Worm (Caenorhabditis elegans): ENCODE measurements around the gene acr-9.

The acr-9 gene

DNA sequence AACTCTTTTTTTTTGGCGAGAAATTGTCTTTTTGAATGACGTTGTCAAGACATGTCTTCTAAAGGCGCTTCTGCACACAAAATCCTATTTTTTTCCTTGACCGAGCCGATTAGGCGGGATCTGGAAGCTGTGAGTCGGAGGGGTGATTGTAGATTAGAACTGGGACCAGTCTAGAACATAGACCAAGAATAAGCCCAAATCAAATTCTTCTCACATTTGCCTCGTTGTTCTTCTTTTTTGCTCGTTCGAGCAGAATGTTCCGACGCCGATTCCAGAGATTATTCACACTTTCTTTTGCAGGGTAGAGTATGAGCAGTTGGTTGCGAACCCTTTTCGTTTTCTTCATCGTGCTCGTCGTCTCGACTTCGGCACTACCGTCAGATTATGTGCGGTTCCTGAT lies 28.1 kb downstream of the acr-9 start, which contains the start of gene nlp-53:
Gene nlp-53, plus strand, starts transcription at position 301 of the 400 bp plus-strand sequence.
- no peak for TF ChIP-seq elt-1 (tag; optimal IDR thresholded peaks at IDR 0.05)
- TF ChIP-seq sma-9 (GFP tag; optimal IDR thresholded peaks at IDR 0.05): no peak
- no peak for TF ChIP-seq sma-9 (tag; optimal IDR thresholded peaks at IDR 0.05)
- no peak for TF ChIP-seq ZK546.5 (tag; optimal IDR thresholded peaks at IDR 0.05)
- no peak for TF ChIP-seq nhr-21 (tag; optimal IDR thresholded peaks at IDR 0.05)
- TF ChIP-seq Y55F3AM.14 (GFP tag; optimal IDR thresholded peaks at IDR 0.05): no peak
- TF ChIP-seq dmd-4 (tag; optimal IDR thresholded peaks at IDR 0.05): no peak
- TF ChIP-seq lsy-2 (tag; optimal IDR thresholded peaks at IDR 0.05): no peak
- TF ChIP-seq nhr-10 (tag; optimal IDR thresholded peaks at IDR 0.05): no peak
- no peak for TF ChIP-seq gmeb-1 (tag; optimal IDR thresholded peaks at IDR 0.05)

ce11 chrX:13615181-13615580 lies 31.5 kb downstream of the acr-9 start:
- TF ChIP-seq mdl-1 (tag; optimal IDR thresholded peaks at IDR 0.05) (no peak), ztf-11 (tag; optimal IDR thresholded peaks at IDR 0.05) (no peak), skn-1 (tag; optimal IDR thresholded peaks at IDR 0.05) (no peak), F13H6.1 (tag; optimal IDR thresholded peaks at IDR 0.05) (no peak), unc-39 (tag; optimal IDR thresholded peaks at IDR 0.05) (no peak), unc-55 (GFP tag; optimal IDR thresholded peaks at IDR 0.05) (no peak), sem-4 (tag; optimal IDR thresholded peaks at IDR 0.05) (no peak), alr-1 (tag; optimal IDR thresholded peaks at IDR 0.05) (no peak), nhr-11 (tag; optimal IDR thresholded peaks at IDR 0.05) (no peak), R02D3.7 (tag; optimal IDR thresholded peaks at IDR 0.05) (no peak), nhr-237 (tag; optimal IDR thresholded peaks at IDR 0.05) (no peak), ztf-1 (GFP tag; conservative IDR thresholded peaks at IDR 0.05) (no peak)

DNA sequence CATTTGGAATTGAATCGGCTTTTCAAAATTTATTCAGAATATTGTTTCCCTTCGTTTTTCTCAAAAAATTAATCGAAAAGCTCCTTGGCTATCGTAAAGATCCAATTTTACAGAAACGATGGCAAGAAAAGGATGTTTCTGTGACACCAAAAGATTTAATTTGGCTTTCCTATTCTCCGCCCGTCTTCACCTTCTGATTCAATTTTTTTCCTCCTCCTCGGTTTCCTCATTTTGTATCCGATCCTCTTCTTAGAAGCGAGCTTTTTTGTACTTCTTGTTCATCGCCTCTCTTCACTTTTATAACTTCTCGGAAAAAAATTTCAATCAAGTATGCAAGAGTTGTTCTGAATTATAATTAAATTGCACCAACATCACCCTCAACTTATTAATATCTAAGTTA lies 36.7 kb downstream of the acr-9 start:
- TF ChIP-seq elt-1 (tag; optimal IDR thresholded peaks at IDR 0.05): no peak

DNA sequence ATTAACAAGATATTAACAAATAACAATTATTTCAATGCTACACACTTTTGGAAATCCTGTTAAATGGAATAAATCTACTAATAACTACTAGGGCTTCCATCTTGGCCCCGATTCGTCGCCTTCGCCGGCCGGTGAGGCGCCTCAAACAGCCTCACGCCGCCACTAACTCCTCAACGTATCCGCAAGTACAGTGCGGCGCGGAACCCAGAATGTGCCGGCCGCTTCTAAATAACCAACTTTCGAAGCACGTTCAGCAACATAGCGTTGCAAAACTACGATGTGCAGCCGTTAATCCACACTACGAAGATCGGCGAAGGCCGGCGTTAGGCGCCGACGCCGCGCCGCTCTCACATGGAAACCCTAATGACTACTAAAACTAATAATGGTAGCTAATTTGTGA lies 40.8 kb downstream of the acr-9 start:
- TF ChIP-seq unc-55 (GFP tag; optimal IDR thresholded peaks at IDR 0.05) (no peak), snpc-4 (tag; optimal IDR thresholded peaks at IDR 0.05) (peak; percentile 26), ztf-1 (GFP tag; conservative IDR thresholded peaks at IDR 0.05) (no peak), unc-62 (GFP tag; optimal IDR thresholded peaks at IDR 0.05) (no peak), crh-2 (tag; optimal IDR thresholded peaks at IDR 0.05) (no peak), ztf-4 (tag; optimal IDR thresholded peaks at IDR 0.05) (no peak), ztf-11 (tag; optimal IDR thresholded peaks at IDR 0.05) (no peak), skn-1 (tag; optimal IDR thresholded peaks at IDR 0.05) (no peak)

- peak; percentile 43 for TF ChIP-seq F13H6.1 (tag; optimal IDR thresholded peaks at IDR 0.05)
- TF ChIP-seq nhr-129 (tag; optimal IDR thresholded peaks at IDR 0.05): peak; percentile 59
- TF ChIP-seq nhr-77 (tag; optimal IDR thresholded peaks at IDR 0.05): no peak
These were observed 41.6 kb downstream of the acr-9 start, which contains the start of gene F54B11.9 for ce11 chrX:13604946-13605617. Gene F54B11.9 (plus strand): TSS chrX:13605567.

- no peak for TF ChIP-seq lin-13 (GFP tag; optimal IDR thresholded peaks at IDR 0.05)
- no peak for TF ChIP-seq ztf-11 (tag; optimal IDR thresholded peaks at IDR 0.05)
- no peak for TF ChIP-seq zag-1 (tag; optimal IDR thresholded peaks at IDR 0.05)
- TF ChIP-seq nhr-237 (tag; optimal IDR thresholded peaks at IDR 0.05): no peak
- no peak for TF ChIP-seq fos-1 (tag; optimal IDR thresholded peaks at IDR 0.05)
- TF ChIP-seq lin-11 (tag; optimal IDR thresholded peaks at IDR 0.05): no peak
- no peak for TF ChIP-seq crh-2 (tag; optimal IDR thresholded peaks at IDR 0.05)
- no peak for TF ChIP-seq mab-5 (tag; optimal IDR thresholded peaks at IDR 0.05)
- no peak for TF ChIP-seq F13H6.1 (tag; optimal IDR thresholded peaks at IDR 0.05)
- TF ChIP-seq unc-39 (tag; optimal IDR thresholded peaks at IDR 0.05): no peak
- no peak for TF ChIP-seq unc-62 (GFP tag; optimal IDR thresholded peaks at IDR 0.05)
- no peak for TF ChIP-seq nhr-21 (tag; optimal IDR thresholded peaks at IDR 0.05)
- TF ChIP-seq nhr-77 (tag; optimal IDR thresholded peaks at IDR 0.05): no peak
These were observed 42.9 kb downstream of the acr-9 start, which contains the start of gene F54B11.8 for ce11 chrX:13603826-13604225. Gene F54B11.8 (minus strand): TSS chrX:13603926.

Data from whole organism, L2 larva.